Fruit fly (Drosophila melanogaster) whole organism, pupa: ENCODE results near the gene heca.

Experiments used
- CG10348 ChIP-seq: fragments of 200-800 bp; sonication (Bioruptor generic); IDR thresholded peaks from 2 replicates; pipeline ENCODE4 v1.3.6; 2022; ENCODE audit warnings: missing biosample characterization, missing genetic modification characterization
- CG12605 ChIP-seq: fragments of 200-800 bp; sonication (Bioruptor generic); IDR thresholded peaks from 2 replicates; pipeline ENCODE4 v1.3.6; 2022; ENCODE audit warnings: missing biosample characterization, missing genetic modification characterization
- CG13204 ChIP-seq: fragments of 200-800 bp; sonication (Bioruptor generic); optimal IDR thresholded peaks from 2 replicates; lab custom pipeline; 2018; ENCODE audit warnings: missing biosample characterization, mild to moderate bottlenecking, missing genetic modification characterization, moderate library complexity
- CG14655 ChIP-seq: fragments of 200-800 bp; sonication (Bioruptor generic); optimal IDR thresholded peaks from 3 replicates; lab custom pipeline; 2017; ENCODE audit warnings: mild to moderate bottlenecking, missing biosample characterization, missing genetic modification reagents, missing genetic modification characterization
- CG15710 ChIP-seq: fragments of 200-800 bp; sonication (Bioruptor generic); optimal IDR thresholded peaks from 2 replicates; lab custom pipeline; 2018; ENCODE audit warnings: missing biosample characterization, mild to moderate bottlenecking, missing genetic modification characterization, moderate library complexity
- CG17806 ChIP-seq: fragments of 200-800 bp; sonication (Bioruptor generic); optimal IDR thresholded peaks from 2 replicates; lab custom pipeline; 2018; ENCODE audit warnings: missing biosample characterization, mild to moderate bottlenecking, missing genetic modification characterization, moderate library complexity
- CG32121 ChIP-seq: fragments of 200-800 bp; sonication (Bioruptor generic); IDR thresholded peaks from 2 replicates; pipeline ENCODE4 v1.3.6; 2022; ENCODE audit warnings: missing biosample characterization, missing genetic modification characterization
- CG34367 ChIP-seq: fragments of 200-800 bp; sonication (Bioruptor generic); optimal IDR thresholded peaks from 2 replicates; lab custom pipeline; 2018; ENCODE audit warnings: missing biosample characterization, mild to moderate bottlenecking, missing genetic modification characterization
- CG4496 ChIP-seq: fragments of 200-800 bp; sonication (Bioruptor generic); IDR thresholded peaks from 3 replicates; pipeline ENCODE4 v1.3.6; 2022; ENCODE audit warnings: missing biosample characterization, missing genetic modification characterization
- CG8159 ChIP-seq: fragments of 200-800 bp; sonication (Bioruptor generic); optimal IDR thresholded peaks from 3 replicates; lab custom pipeline; 2018; ENCODE audit warnings: missing biosample characterization, mild to moderate bottlenecking, missing genetic modification characterization, moderate library complexity
- CG8301 ChIP-seq: fragments of 200-800 bp; sonication (Bioruptor generic); optimal IDR thresholded peaks from 2 replicates; lab custom pipeline; 2018; ENCODE audit warnings: missing biosample characterization, mild to moderate bottlenecking, missing genetic modification characterization
- CG9948 ChIP-seq: fragments of 200-800 bp; sonication (Bioruptor generic); optimal IDR thresholded peaks from 2 replicates; lab custom pipeline; 2018; ENCODE audit warnings: missing biosample characterization, mild to moderate bottlenecking, missing genetic modification characterization, moderate library complexity
- D1 ChIP-seq: fragments of 200-800 bp; sonication (Bioruptor generic); optimal IDR thresholded peaks from 2 replicates; lab custom pipeline; 2018; ENCODE audit warnings: missing biosample characterization, mild to moderate bottlenecking, missing genetic modification characterization, moderate library complexity
- EcR ChIP-seq: fragments of 200-800 bp; sonication (Bioruptor generic); optimal IDR thresholded peaks from 3 replicates; lab custom pipeline; 2019; ENCODE audit warnings: missing biosample characterization, missing genetic modification characterization, mild to moderate bottlenecking, moderate library complexity, missing genetic modification reagents
- Ets98B ChIP-seq: fragments of 200-800 bp; sonication (Bioruptor generic); IDR thresholded peaks from 2 replicates; pipeline ENCODE4 v1.3.6; 2022; ENCODE audit warnings: missing biosample characterization, missing genetic modification characterization
- Pif1A ChIP-seq: fragments of 200-800 bp; sonication (Bioruptor generic); optimal IDR thresholded peaks from 3 replicates; lab custom pipeline; 2016; ENCODE audit warnings: missing biosample characterization, missing genetic modification characterization
- Pif1B ChIP-seq: fragments of 200-800 bp; sonication (Bioruptor generic); optimal IDR thresholded peaks from 3 replicates; lab custom pipeline; 2016; ENCODE audit warnings: missing biosample characterization, missing genetic modification characterization
- Snoo ChIP-seq: fragments of 200-800 bp; sonication (Bioruptor generic); optimal IDR thresholded peaks from 3 replicates; lab custom pipeline; 2017; ENCODE audit warnings: missing biosample characterization, mild to moderate bottlenecking, missing genetic modification characterization, inconsistent platforms
- fd96Ca ChIP-seq: fragments of 200-800 bp; sonication (Bioruptor generic); IDR thresholded peaks from 3 replicates; pipeline ENCODE4 v1.3.6; 2022; ENCODE audit warnings: missing biosample characterization, missing genetic modification characterization
- gl ChIP-seq: fragments of 200-800 bp; sonication (Bioruptor generic); optimal IDR thresholded peaks from 2 replicates; lab custom pipeline; 2018; ENCODE audit warnings: missing biosample characterization, mild to moderate bottlenecking, missing genetic modification characterization
- rn ChIP-seq: fragments of 200-800 bp; sonication (Bioruptor generic); IDR thresholded peaks from 2 replicates; pipeline ENCODE4 v1.3.6; 2022; ENCODE audit warnings: missing biosample characterization, missing genetic modification characterization

heca gene

dm6 chr3R:30272858-30273379 is 4.8 kb upstream of the heca start:
- no peak for TF ChIP-seq CG9948 (tag; lab: Kevin White, UChicago)
- no peak for TF ChIP-seq fd96Ca (GFP tag; lab: Robert Waterston, UW)
- TF ChIP-seq CG10348: no peak
- TF ChIP-seq EcR (GFP tag; lab: Kevin White, UChicago): no peak
- TF ChIP-seq gl (tag; lab: Kevin White, UChicago): no peak
- no peak for TF ChIP-seq CG17806 (tag; lab: Kevin White, UChicago)
- TF ChIP-seq CG4496 (GFP tag; lab: Robert Waterston, UW): no peak
- TF ChIP-seq Ets98B (GFP tag; lab: Robert Waterston, UW): no peak
- TF ChIP-seq CG13204: no peak
- TF ChIP-seq CG14655: no peak
- TF ChIP-seq Pif1A (GFP tag; lab: Kevin White, UChicago): no peak
- no peak for TF ChIP-seq CG34367 (tag; lab: Kevin White, UChicago)
- TF ChIP-seq CG8159: no peak
- no peak for TF ChIP-seq CG32121 (GFP tag; lab: Robert Waterston, UW)

- TF ChIP-seq rn (GFP tag; lab: Robert Waterston, UW): no peak
- TF ChIP-seq Ets98B (GFP tag; lab: Robert Waterston, UW): no peak
- TF ChIP-seq Snoo (tag; lab: Kevin White, UChicago): no peak
- TF ChIP-seq CG15710 (tag; lab: Kevin White, UChicago): no peak
- TF ChIP-seq CG8159: no peak
- no peak for TF ChIP-seq CG10348
- TF ChIP-seq fd96Ca (GFP tag; lab: Robert Waterston, UW): no peak
- no peak for TF ChIP-seq CG12605 (GFP tag; lab: Robert Waterston, UW)
- no peak for TF ChIP-seq CG9948 (tag; lab: Kevin White, UChicago)
- no peak for TF ChIP-seq CG13204
- no peak for TF ChIP-seq CG17806 (tag; lab: Kevin White, UChicago)
- TF ChIP-seq Pif1B: no peak
- no peak for TF ChIP-seq D1 (tag; lab: Kevin White, UChicago)
Measured at dm6 chr3R:30273898-30274297, 3.8 kb upstream of the heca start.

- TF ChIP-seq Pif1A (GFP tag; lab: Kevin White, UChicago): no peak
- TF ChIP-seq CG13204: no peak
- TF ChIP-seq CG9948 (tag; lab: Kevin White, UChicago): no peak
- TF ChIP-seq fd96Ca (GFP tag; lab: Robert Waterston, UW): no peak
- no peak for TF ChIP-seq CG4496 (GFP tag; lab: Robert Waterston, UW)
- TF ChIP-seq rn (GFP tag; lab: Robert Waterston, UW): no peak
Measured at dm6 chr3R:30275970-30276369, 1.8 kb upstream of the heca start.

- TF ChIP-seq CG17806 (tag; lab: Kevin White, UChicago): peak; percentile 87
- TF ChIP-seq CG8301: peak; percentile 55
- TF ChIP-seq CG14655: peak; percentile 73
- no peak for TF ChIP-seq CG10348
- peak; percentile 44; the same call in 1 of the 2 replicates for TF ChIP-seq CG12605 (GFP tag; lab: Robert Waterston, UW)
- TF ChIP-seq D1 (tag; lab: Kevin White, UChicago): peak; percentile 84
- TF ChIP-seq CG32121 (GFP tag; lab: Robert Waterston, UW): peak; percentile 66; the same call in 1 of the 2 replicates
- peak; percentile 69 for TF ChIP-seq Pif1B
- TF ChIP-seq CG15710 (tag; lab: Kevin White, UChicago): peak; percentile 90
- peak; percentile 87 for TF ChIP-seq fd96Ca (GFP tag; lab: Robert Waterston, UW)
- TF ChIP-seq CG8159: peak; percentile 94
- peak; percentile 64 for TF ChIP-seq CG13204
- peak; percentile 84 for TF ChIP-seq Snoo (tag; lab: Kevin White, UChicago)
- peak; percentile 87 for TF ChIP-seq CG34367 (tag; lab: Kevin White, UChicago)
- peak; percentile 49 for TF ChIP-seq EcR (GFP tag; lab: Kevin White, UChicago)
- peak; percentile 69 for TF ChIP-seq gl (tag; lab: Kevin White, UChicago)
- peak; percentile 82 for TF ChIP-seq CG4496 (GFP tag; lab: Robert Waterston, UW)
- TF ChIP-seq CG9948 (tag; lab: Kevin White, UChicago): peak; percentile 88
- TF ChIP-seq rn (GFP tag; lab: Robert Waterston, UW): 0 out of 2 replicates have a peak, but pooled peaks have one; percentile 33
- TF ChIP-seq Ets98B (GFP tag; lab: Robert Waterston, UW): peak; percentile 81
- peak; percentile 70 for TF ChIP-seq Pif1A (GFP tag; lab: Kevin White, UChicago)
Measured at dm6 chr3R:30276482-30277282, 1.1 kb upstream of the heca start.

dm6 chr3R:30280312-30280711 is 2.6 kb downstream of the heca start:
- peak; percentile 84 for TF ChIP-seq CG4496 (GFP tag; lab: Robert Waterston, UW)
- no peak for TF ChIP-seq EcR (GFP tag; lab: Kevin White, UChicago)
- TF ChIP-seq CG13204: no peak
- peak; percentile 20 for TF ChIP-seq CG14655
- TF ChIP-seq Pif1A (GFP tag; lab: Kevin White, UChicago): peak; percentile 44
- peak; percentile 51 for TF ChIP-seq CG17806 (tag; lab: Kevin White, UChicago)
- TF ChIP-seq Ets98B (GFP tag; lab: Robert Waterston, UW): peak; percentile 49
- no peak for TF ChIP-seq CG12605 (GFP tag; lab: Robert Waterston, UW)
- peak; percentile 52 for TF ChIP-seq CG8159
- no peak for TF ChIP-seq D1 (tag; lab: Kevin White, UChicago)
- no peak for TF ChIP-seq fd96Ca (GFP tag; lab: Robert Waterston, UW)
- TF ChIP-seq CG34367 (tag; lab: Kevin White, UChicago): no peak
- TF ChIP-seq rn (GFP tag; lab: Robert Waterston, UW): no peak
- TF ChIP-seq gl (tag; lab: Kevin White, UChicago): no peak
- peak; percentile 53 for TF ChIP-seq Pif1B
- TF ChIP-seq CG32121 (GFP tag; lab: Robert Waterston, UW): 0 out of 2 replicates have a peak, but pooled peaks have one; percentile 7
- TF ChIP-seq Snoo (tag; lab: Kevin White, UChicago): peak; percentile 77
- TF ChIP-seq CG15710 (tag; lab: Kevin White, UChicago): no peak
- no peak for TF ChIP-seq CG10348
- TF ChIP-seq CG9948 (tag; lab: Kevin White, UChicago): peak; percentile 34
- peak; percentile 5 for TF ChIP-seq CG8301
